Fruit fly (Drosophila melanogaster): Measurements from ENCODE around the gene CG31697.

The CG31697 gene

dm6 chr2L:19508361-19508918, 26.8 kb upstream of the CG31697 start, which contains the start of gene cyst (continued):
- TF ChIP-seq Sox102F (GFP tag; optimal IDR thresholded peaks at IDR 0.05) (no peak), gcm2 (GFP tag; optimal IDR thresholded peaks at IDR 0.05) (no peak), CG31365 (tag; optimal IDR thresholded peaks at IDR 0.05) (no peak), CG6813 (GFP tag; optimal IDR thresholded peaks at IDR 0.05) (no peak), luna (GFP tag; optimal IDR thresholded peaks at IDR 0.05) (peak; percentile 49), NfI (GFP tag; optimal IDR thresholded peaks at IDR 0.05) (peak; percentile 24), phol (tag; optimal IDR thresholded peaks at IDR 0.05) (peak; percentile 51), Max (GFP tag; optimal IDR thresholded peaks at IDR 0.05) (no peak), her (GFP tag; optimal IDR thresholded peaks at IDR 0.05) (peak; percentile 12), odd (GFP tag; optimal IDR thresholded peaks at IDR 0.05) (no peak), salm (tag; optimal IDR thresholded peaks at IDR 0.05) (no peak), h (optimal IDR thresholded peaks at IDR 0.05) (no peak), CG11093 (GFP tag; IDR thresholded peaks at IDR 0.05) (no peak), da (GFP tag; optimal IDR thresholded peaks at IDR 0.05) (no peak), Mad (GFP tag; optimal IDR thresholded peaks at IDR 0.05) (peak; percentile 14), Hsf (GFP tag; optimal IDR thresholded peaks at IDR 0.05) (peak; percentile 18), CG15269 (tag; optimal IDR thresholded peaks at IDR 0.05) (no peak), bsh (GFP tag; optimal IDR thresholded peaks at IDR 0.05) (no peak), lab (GFP tag; optimal IDR thresholded peaks at IDR 0.05) (peak; percentile 54), CG15073 (GFP tag; optimal IDR thresholded peaks at IDR 0.05) (no peak), gsb-n (tag; optimal IDR thresholded peaks at IDR 0.05) (no peak), amos (GFP tag; IDR thresholded peaks at IDR 0.05; ENCODE audit: partially characterized antibody) (peak; percentile 97), peb (GFP tag; IDR thresholded peaks at IDR 0.05) (no peak), ci (GFP tag; IDR thresholded peaks at IDR 0.05) (0 out of 3 replicates have a peak, but pooled peaks have one; percentile 34), stwl (tag; optimal IDR thresholded peaks at IDR 0.05) (peak; percentile 90), CG9437 (GFP tag; optimal IDR thresholded peaks at IDR 0.05) (no peak), CG2875 (GFP tag; optimal IDR thresholded peaks at IDR 0.05) (no peak), CG4424 (GFP tag; optimal IDR thresholded peaks at IDR 0.05) (no peak), gfzf (GFP tag; optimal IDR thresholded peaks at IDR 0.05) (peak; percentile 65), Lpt (GFP tag; optimal IDR thresholded peaks at IDR 0.05) (no peak), CG12659 (GFP tag; optimal IDR thresholded peaks at IDR 0.05) (peak; percentile 81), pan (optimal IDR thresholded peaks at IDR 0.05) (no peak), pan (GFP tag; optimal IDR thresholded peaks at IDR 0.05 in 1 of 2, IDR thresholded peaks at IDR 0.05 in 1 of 2) (no peak), Camta (GFP tag; optimal IDR thresholded peaks at IDR 0.05) (peak; percentile 49), CG8290 (GFP tag; optimal IDR thresholded peaks at IDR 0.05) (no peak), CG8290 (tag; optimal IDR thresholded peaks at IDR 0.05) (no peak), CG34224 (GFP tag; IDR thresholded peaks at IDR 0.05; ENCODE audit: partially characterized antibody) (peak; percentile 95), Chrac-16 (GFP tag; optimal IDR thresholded peaks at IDR 0.05) (no peak), CG10209 (GFP tag; optimal IDR thresholded peaks at IDR 0.05) (no peak), B-H2 (GFP tag; optimal IDR thresholded peaks at IDR 0.05) (peak; percentile 46), cas (GFP tag; IDR thresholded peaks at IDR 0.05) (no peak), sna (GFP tag; IDR thresholded peaks at IDR 0.05; ENCODE audit: partially characterized antibody) (peak; percentile 95), tll (GFP tag; optimal IDR thresholded peaks at IDR 0.05) (no peak), mirr (GFP tag; optimal IDR thresholded peaks at IDR 0.05) (no peak), Kr (GFP tag; optimal IDR thresholded peaks at IDR 0.05) (no peak), CG14860 (GFP tag; IDR thresholded peaks at IDR 0.05; ENCODE audit: partially characterized antibody) (peak; percentile 96), trem (tag; optimal IDR thresholded peaks at IDR 0.05) (peak; percentile 72), wdn (GFP tag; IDR thresholded peaks at IDR 0.05) (no peak), CG10321 (GFP tag; IDR thresholded peaks at IDR 0.05) (no peak), slou (GFP tag; optimal IDR thresholded peaks at IDR 0.05) (no peak), Gsc (GFP tag; IDR thresholded peaks at IDR 0.05) (no peak)

Data from whole organism, embryonic.